Fruit fly (Drosophila melanogaster): ENCODE results near the gene CG7443.

DNA sequence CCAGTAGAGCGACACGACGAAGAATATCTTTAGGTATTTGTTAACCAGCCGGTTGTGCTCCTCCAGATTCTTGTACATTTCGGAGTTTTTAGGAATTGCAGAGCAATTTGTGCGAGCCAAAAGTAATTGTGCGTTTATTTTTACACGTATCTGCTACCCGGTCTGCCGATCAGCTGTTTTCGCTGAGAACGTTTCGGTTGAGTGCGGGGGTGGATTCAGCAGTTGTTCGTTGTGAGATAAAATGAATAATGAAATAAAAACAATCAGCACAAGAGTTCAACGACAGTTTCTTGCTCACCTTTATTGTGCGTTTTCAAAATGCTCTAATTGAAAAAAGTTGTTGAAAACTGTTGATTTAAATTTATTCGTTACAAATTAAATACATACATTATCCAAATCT, 20.3 kb upstream of the CG7443 start, which contains the start of gene nac:
- no peak for TF ChIP-seq ken (GFP tag; IDR thresholded peaks at IDR 0.05)
- TF ChIP-seq ATbp (GFP tag; optimal IDR thresholded peaks at IDR 0.05): no peak
- no peak for TF ChIP-seq CG13123 (GFP tag; optimal IDR thresholded peaks at IDR 0.05)
- no peak for TF ChIP-seq mam (GFP tag; optimal IDR thresholded peaks at IDR 0.05)
